Worm (Caenorhabditis elegans): ENCODE data around the gene srg-7.
A peak's percentile ranks its signal among the peaks of the same experiment; 100 is the strongest.

Gene srg-7

DNA sequence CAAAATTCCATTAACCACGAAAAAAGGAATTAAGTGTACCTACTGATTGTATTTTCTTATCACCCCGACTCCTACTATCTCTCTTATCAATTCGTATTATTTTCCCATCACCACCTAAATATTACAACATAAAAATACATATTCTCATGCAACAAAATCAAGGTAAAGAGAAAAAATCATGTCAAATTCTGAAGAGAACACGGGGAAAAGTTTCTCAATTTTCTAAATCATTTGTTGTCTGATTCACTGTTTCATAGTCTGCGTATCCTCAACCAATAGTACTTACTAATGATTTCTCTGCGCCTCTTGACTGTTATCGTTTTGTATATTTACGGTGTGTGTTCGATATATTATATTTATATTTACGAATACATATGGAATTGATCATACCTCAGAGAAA is 36.1 kb downstream of the srg-7 start:
- TF ChIP-seq ztf-11 (tag; optimal IDR thresholded peaks at IDR 0.05) (no peak), elt-3 (tag; optimal IDR thresholded peaks at IDR 0.05) (peak; percentile 60)

DNA sequence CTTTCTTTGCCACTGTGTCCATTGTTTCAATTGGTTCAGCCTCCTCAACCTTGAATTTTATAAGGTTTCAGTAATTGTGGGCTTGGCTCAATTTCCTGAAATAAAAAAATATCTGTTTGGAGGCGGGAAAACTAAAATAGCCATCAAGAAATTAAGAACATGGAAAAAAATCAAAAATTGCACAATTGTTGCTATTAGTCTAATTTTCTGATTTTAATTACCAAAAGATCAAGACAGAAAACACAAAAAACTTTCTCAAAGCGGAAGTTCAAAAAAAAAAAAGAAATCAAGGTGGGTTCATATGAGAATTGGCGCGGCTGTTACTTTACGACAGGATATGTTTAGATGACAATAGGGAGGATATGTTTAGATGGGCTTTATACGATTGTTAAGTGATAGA is 37.1 kb downstream of the srg-7 start, which contains the start of gene esyt-2:
Gene esyt-2 (minus strand): TSS at position 101 of the 400 bp plus-strand sequence.
- TF ChIP-seq lin-32 (GFP tag; optimal IDR thresholded peaks at IDR 0.05), result no peak
- TF ChIP-seq ztf-11 (tag; optimal IDR thresholded peaks at IDR 0.05), result no peak
- TF ChIP-seq nhr-28 (tag; optimal IDR thresholded peaks at IDR 0.05), result no peak
- no peak for TF ChIP-seq mab-5 (tag; optimal IDR thresholded peaks at IDR 0.05)
- TF ChIP-seq unc-120 (tag; optimal IDR thresholded peaks at IDR 0.05; ENCODE audit: poor library complexity, severe bottlenecking), result no peak
- no peak for TF ChIP-seq mep-1 (tag; optimal IDR thresholded peaks at IDR 0.05)
- no peak for TF ChIP-seq zip-8 (tag; optimal IDR thresholded peaks at IDR 0.05)
- TF ChIP-seq snpc-4 (tag; optimal IDR thresholded peaks at IDR 0.05), result no peak
- no peak for TF ChIP-seq ham-2 (GFP tag; optimal IDR thresholded peaks at IDR 0.05)

DNA sequence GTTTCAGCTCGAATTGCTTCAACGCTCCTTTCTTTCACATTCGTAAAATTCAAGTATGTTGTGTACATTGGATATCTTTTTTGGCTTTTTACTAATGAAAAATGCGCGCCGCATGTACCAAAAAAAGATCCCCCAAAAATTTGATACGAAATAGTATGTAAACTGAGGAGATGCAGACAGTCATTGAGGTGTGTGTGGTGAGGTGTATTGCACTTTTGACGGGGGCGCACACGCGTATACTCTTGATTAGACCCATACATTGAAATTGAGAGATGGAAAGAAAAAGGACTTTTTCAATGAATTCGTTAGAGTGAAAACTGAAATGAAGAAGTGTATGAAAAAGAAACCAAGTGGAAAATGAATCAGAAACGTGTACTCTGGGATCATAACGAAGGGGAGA is 46.6 kb downstream of the srg-7 start:
- TF ChIP-seq ham-2 (GFP tag; optimal IDR thresholded peaks at IDR 0.05), result no peak
- TF ChIP-seq flh-1 (GFP tag; optimal IDR thresholded peaks at IDR 0.05), result no peak
- no peak for TF ChIP-seq tbx-8 (GFP tag; optimal IDR thresholded peaks at IDR 0.05)
- TF ChIP-seq drap-1 (GFP tag; optimal IDR thresholded peaks at IDR 0.05), result no peak
- no peak for TF ChIP-seq snpc-4 (tag; optimal IDR thresholded peaks at IDR 0.05)
- TF ChIP-seq lin-13 (tag; optimal IDR thresholded peaks at IDR 0.05), result no peak
- no peak for TF ChIP-seq ceh-43 (GFP tag; optimal IDR thresholded peaks at IDR 0.05)

DNA sequence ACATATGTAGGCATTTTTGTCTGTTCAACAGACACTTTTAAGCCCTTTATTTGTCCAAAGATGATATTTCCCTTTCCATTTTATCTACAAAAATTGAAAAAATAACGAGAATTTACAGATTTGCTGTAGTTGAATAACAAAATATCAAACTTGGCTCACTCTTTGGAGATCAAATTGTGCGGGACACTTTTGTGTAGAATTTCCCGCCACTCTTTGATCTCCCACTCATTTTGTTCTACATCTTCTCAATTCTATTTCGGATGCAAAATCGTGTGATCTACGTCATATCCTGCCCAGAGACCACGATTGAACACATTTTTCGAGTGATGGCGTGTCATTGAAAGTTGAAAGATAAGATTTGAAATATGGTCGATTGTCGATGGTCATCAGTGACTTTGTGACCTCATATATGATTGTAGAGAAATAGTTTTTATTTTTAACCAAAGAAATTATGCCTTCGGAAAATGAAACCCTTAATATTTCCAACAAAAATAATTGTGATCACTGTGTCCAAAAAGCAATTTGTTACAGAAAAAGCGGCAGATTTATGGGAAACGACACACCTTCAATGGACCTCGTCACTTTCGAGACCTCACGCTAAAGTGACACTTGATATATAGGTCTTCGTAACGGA is 51.0 kb downstream of the srg-7 start, which contains the start of gene hot-4:
Gene hot-4 (plus strand): TSS at position 584 of the 634 bp plus-strand sequence.
- TF ChIP-seq hlh-1 (tag; optimal IDR thresholded peaks at IDR 0.05) (no peak), blmp-1 (tag; optimal IDR thresholded peaks at IDR 0.05) (no peak), unc-39 (tag; optimal IDR thresholded peaks at IDR 0.05) (no peak), tbx-8 (GFP tag; optimal IDR thresholded peaks at IDR 0.05) (no peak), ztf-11 (tag; optimal IDR thresholded peaks at IDR 0.05) (no peak), sptf-1 (tag; optimal IDR thresholded peaks at IDR 0.05) (no peak), lsy-2 (tag; optimal IDR thresholded peaks at IDR 0.05) (no peak)

Measured in whole organism, mixed stage, embryonic.